Worm (Caenorhabditis elegans): ENCODE data around the gene tag-131.

The tag-131 gene

ce11 chrIII:4284732-4285165 lies 32.8 kb upstream of the tag-131 start (continued):
- 0 out of 2 replicates have a peak, but pooled peaks have one; percentile 33 for TF ChIP-seq ceh-20 (GFP tag; IDR thresholded peaks at IDR 0.05)
- peak; percentile 52 for TF ChIP-seq hmg-1.1 (GFP tag; IDR thresholded peaks at IDR 0.05)
- no peak for TF ChIP-seq ces-1 (GFP tag; optimal IDR thresholded peaks at IDR 0.05)
- peak; percentile 35 to 89 for TF ChIP-seq mdl-1 (tag; optimal IDR thresholded peaks at IDR 0.05)
- no peak for TF ChIP-seq egl-27 (tag; optimal IDR thresholded peaks at IDR 0.05)
- TF ChIP-seq php-3 (GFP tag; IDR thresholded peaks at IDR 0.05), result 0 out of 2 replicates have a peak, but pooled peaks have one; percentile 31
- TF ChIP-seq ama-1 (optimal IDR thresholded peaks at IDR 0.05), result no peak
- peak; percentile 21 for TF ChIP-seq nhr-6 (tag; optimal IDR thresholded peaks at IDR 0.05)
- no peak for TF ChIP-seq ceh-44 (GFP tag; IDR thresholded peaks at IDR 0.05)
- no peak for TF ChIP-seq daf-19 (GFP tag; conservative IDR thresholded peaks at IDR 0.05)
- no peak for TF ChIP-seq F10B5.3 (tag; optimal IDR thresholded peaks at IDR 0.05)
- no peak for TF ChIP-seq lim-7 (GFP tag; IDR thresholded peaks at IDR 0.05)
- no peak for TF ChIP-seq nhr-111 (GFP tag; optimal IDR thresholded peaks at IDR 0.05)
- TF ChIP-seq jun-1 (tag; optimal IDR thresholded peaks at IDR 0.05), result peak; percentile 8
- TF ChIP-seq duxl-1 (tag; optimal IDR thresholded peaks at IDR 0.05; ENCODE audit: poor library complexity), result peak; percentile 32
- peak; percentile 79 for TF ChIP-seq nhr-28 (tag; optimal IDR thresholded peaks at IDR 0.05)
- no peak for TF ChIP-seq mdt-29 (GFP tag; IDR thresholded peaks at IDR 0.05)
- TF ChIP-seq dpl-1 (GFP tag; optimal IDR thresholded peaks at IDR 0.05), result peak; percentile 56
- no peak for TF ChIP-seq lin-39 (tag; optimal IDR thresholded peaks at IDR 0.05)
- TF ChIP-seq saeg-2 (GFP tag; IDR thresholded peaks at IDR 0.05), result peak; percentile 71; the same call in 1 of the 2 replicates
- no peak for TF ChIP-seq lin-15B (tag; optimal IDR thresholded peaks at IDR 0.05)
- TF ChIP-seq hlh-30 (tag; optimal IDR thresholded peaks at IDR 0.05; ENCODE audit: insufficient read depth), result peak; percentile 96
- TF ChIP-seq ztf-11 (tag; optimal IDR thresholded peaks at IDR 0.05), result no peak
- peak in 1 of 2 experiments; percentile 98 for TF ChIP-seq unc-62 (GFP tag; optimal IDR thresholded peaks at IDR 0.05 in 1 of 2)
- TF ChIP-seq unc-62 (tag; optimal IDR thresholded peaks at IDR 0.05), result no peak
- no peak for TF ChIP-seq nhr-76 (tag; optimal IDR thresholded peaks at IDR 0.05)
- no peak for TF ChIP-seq cey-2 (tag; optimal IDR thresholded peaks at IDR 0.05; ENCODE audit: borderline replicate concordance, insufficient read depth)
- TF ChIP-seq lin-13 (GFP tag; optimal IDR thresholded peaks at IDR 0.05), result no peak
- peak; percentile 85 for TF ChIP-seq dve-1 (tag; optimal IDR thresholded peaks at IDR 0.05; ENCODE audit: insufficient read depth)
- no peak for TF ChIP-seq F49E8.2 (tag; optimal IDR thresholded peaks at IDR 0.05; ENCODE audit: borderline replicate concordance)
- peak; percentile 71 for TF ChIP-seq lin-29 (GFP tag; IDR thresholded peaks at IDR 0.05)
- peak; percentile 70 for TF ChIP-seq T26A8.4 (GFP tag; IDR thresholded peaks at IDR 0.05)
- no peak for TF ChIP-seq Y105C5A.15 (GFP tag; IDR thresholded peaks at IDR 0.05)
- no peak for TF ChIP-seq F26F4.8 (GFP tag; conservative IDR thresholded peaks at IDR 0.05)
- no peak for TF ChIP-seq zip-11 (GFP tag; IDR thresholded peaks at IDR 0.05)
- TF ChIP-seq nhr-42 (GFP tag; IDR thresholded peaks at IDR 0.05), result 0 out of 2 replicates have a peak, but pooled peaks have one; percentile 22
- peak; percentile 87 for TF ChIP-seq mep-1 (tag; optimal IDR thresholded peaks at IDR 0.05)
- TF ChIP-seq dmd-6 (GFP tag; IDR thresholded peaks at IDR 0.05), result peak; percentile 88
- no peak for TF ChIP-seq sdz-12 (GFP tag; optimal IDR thresholded peaks at IDR 0.05)
- TF ChIP-seq mes-2 (tag; optimal IDR thresholded peaks at IDR 0.05; ENCODE audit: poor library complexity, severe bottlenecking), result peak; percentile 52
- peak; percentile 60; the same call in 1 of the 2 replicates for TF ChIP-seq nhr-41 (GFP tag; IDR thresholded peaks at IDR 0.05)
- TF ChIP-seq nhr-77 (tag; optimal IDR thresholded peaks at IDR 0.05), result peak; percentile 56
- TF ChIP-seq unc-39 (tag; optimal IDR thresholded peaks at IDR 0.05), result no peak
- no peak for TF ChIP-seq F44E2.7 (GFP tag; IDR thresholded peaks at IDR 0.05)
- TF ChIP-seq dmd-9 (GFP tag; IDR thresholded peaks at IDR 0.05), result no peak
- TF ChIP-seq mxl-2 (GFP tag; conservative IDR thresholded peaks at IDR 0.05), result no peak
- peak; percentile 65 for TF ChIP-seq pha-4 (GFP tag; IDR thresholded peaks at IDR 0.05)
- peak; percentile 16 for TF ChIP-seq pha-4 (tag; optimal IDR thresholded peaks at IDR 0.05)
- TF ChIP-seq rbr-2 (tag; optimal IDR thresholded peaks at IDR 0.05), result peak; percentile 52
- no peak for TF ChIP-seq D1046.2 (GFP tag; IDR thresholded peaks at IDR 0.05)
- TF ChIP-seq ceh-82 (tag; optimal IDR thresholded peaks at IDR 0.05), result no peak
